Worm (Caenorhabditis elegans): ENCODE data around the gene npr-33.

The npr-33 gene

DNA sequence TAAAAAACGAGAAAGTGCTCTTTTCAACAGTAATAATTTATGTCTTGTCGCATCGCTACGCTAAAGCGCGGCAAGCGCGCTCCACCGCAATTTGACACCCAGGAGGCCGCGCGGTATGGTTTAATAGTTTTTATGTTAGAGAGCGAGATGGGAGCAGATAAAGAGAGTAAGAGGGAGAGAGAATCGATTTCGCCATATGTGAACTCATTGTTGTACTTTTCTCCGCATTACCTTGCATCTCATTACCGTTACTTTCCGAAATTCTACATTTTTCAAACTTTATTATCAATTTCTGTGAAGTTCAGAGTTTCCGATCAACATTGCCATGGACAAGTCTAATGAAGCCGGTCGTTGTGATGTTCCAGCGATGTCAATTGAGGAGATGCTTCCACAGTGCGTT lies 13.0 kb downstream of the npr-33 start, which contains the start of gene F31B9.3:
F31B9.3 (plus strand) TSS at position 301 of the 400 bp plus-strand sequence.
- TF ChIP-seq ces-1 (GFP tag; optimal IDR thresholded peaks at IDR 0.05) = no peak
- no peak for TF ChIP-seq nhr-41 (GFP tag; IDR thresholded peaks at IDR 0.05)
- TF ChIP-seq ztf-7 (tag; optimal IDR thresholded peaks at IDR 0.05) = no peak
- TF ChIP-seq dmd-6 (GFP tag; IDR thresholded peaks at IDR 0.05) = no peak
- TF ChIP-seq tag-97 (GFP tag; IDR thresholded peaks at IDR 0.05) = no peak
- no peak for TF ChIP-seq mdl-1 (tag; optimal IDR thresholded peaks at IDR 0.05)
- no peak for TF ChIP-seq saeg-2 (GFP tag; IDR thresholded peaks at IDR 0.05)
- no peak for TF ChIP-seq T26A8.4 (GFP tag; IDR thresholded peaks at IDR 0.05)
- no peak for TF ChIP-seq nhr-48 (tag; optimal IDR thresholded peaks at IDR 0.05)

DNA sequence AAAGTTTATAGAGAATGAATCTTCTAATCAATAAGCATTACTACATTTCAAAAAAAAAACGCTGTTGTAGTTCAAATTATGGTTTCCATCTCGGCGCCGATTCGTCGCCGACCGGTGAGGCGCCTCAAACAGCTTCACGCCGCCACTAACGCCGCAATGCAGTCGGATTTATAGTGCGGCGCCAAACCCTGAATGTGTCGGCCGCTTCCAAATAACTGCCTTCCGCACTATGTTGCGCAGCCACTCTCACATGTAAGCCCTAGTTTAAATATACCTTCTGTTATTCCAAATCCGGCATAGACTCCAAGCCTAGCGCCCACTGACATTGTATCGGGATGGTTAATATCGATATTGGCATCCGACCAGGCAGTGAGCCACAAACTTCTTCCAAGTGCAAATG lies 22.4 kb downstream of the npr-33 start:
- TF ChIP-seq nhr-28 (tag; optimal IDR thresholded peaks at IDR 0.05) (no peak), mep-1 (tag; optimal IDR thresholded peaks at IDR 0.05) (no peak), ces-1 (GFP tag; optimal IDR thresholded peaks at IDR 0.05) (no peak), ctbp-1 (GFP tag; IDR thresholded peaks at IDR 0.05) (no peak), nhr-41 (GFP tag; IDR thresholded peaks at IDR 0.05) (no peak), set-16 (GFP tag; IDR thresholded peaks at IDR 0.05) (0 out of 2 replicates have a peak, but pooled peaks have one; percentile 9)

DNA sequence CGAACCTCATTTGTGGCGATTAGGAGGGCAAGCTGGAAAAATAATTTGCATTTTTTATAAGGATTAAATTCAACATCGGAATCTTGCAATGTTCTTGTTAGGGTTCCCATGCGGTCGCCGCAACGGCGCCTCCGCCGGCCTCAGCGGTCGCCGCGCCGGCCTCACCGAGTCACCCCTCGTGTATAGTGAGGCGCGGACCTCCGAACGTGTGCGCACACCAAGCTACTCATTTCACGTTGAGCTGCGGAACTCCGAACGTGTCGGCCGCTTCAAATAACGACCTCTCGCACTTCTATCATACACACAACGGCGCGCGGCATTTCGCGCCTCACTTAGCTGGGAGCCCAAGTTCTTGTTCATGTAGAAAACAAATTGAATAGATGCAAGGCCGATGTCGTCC lies 27.4 kb downstream of the npr-33 start:
- no peak for TF ChIP-seq hmg-1.1 (GFP tag; IDR thresholded peaks at IDR 0.05)
- TF ChIP-seq daf-12 (tag; optimal IDR thresholded peaks at IDR 0.05) = no peak
- TF ChIP-seq R02D3.7 (tag; optimal IDR thresholded peaks at IDR 0.05) = no peak
- no peak for TF ChIP-seq gei-8 (GFP tag; optimal IDR thresholded peaks at IDR 0.05)
- no peak for TF ChIP-seq zip-11 (GFP tag; IDR thresholded peaks at IDR 0.05)
- TF ChIP-seq ceh-44 (GFP tag; IDR thresholded peaks at IDR 0.05) = no peak
- TF ChIP-seq snpc-1.2 (GFP tag; IDR thresholded peaks at IDR 0.05) = peak; percentile 29; the same call in 1 of the 2 replicates
- TF ChIP-seq Y48G9A.11 (GFP tag; IDR thresholded peaks at IDR 0.05) = no peak
- 0 out of 4 replicates have a peak, but pooled peaks of 1 of the 2 experiments have one; percentile 28 for TF ChIP-seq madf-5 (GFP tag; IDR thresholded peaks at IDR 0.05)
- TF ChIP-seq madf-9 (GFP tag; conservative IDR thresholded peaks at IDR 0.05) = no peak
- TF ChIP-seq zfp-3 (GFP tag; conservative IDR thresholded peaks at IDR 0.05) = no peak
- TF ChIP-seq nhr-25 (tag; optimal IDR thresholded peaks at IDR 0.05; ENCODE audit: borderline replicate concordance, insufficient read depth) = no peak
- TF ChIP-seq mxl-2 (GFP tag; conservative IDR thresholded peaks at IDR 0.05) = no peak
- TF ChIP-seq set-16 (GFP tag; IDR thresholded peaks at IDR 0.05) = peak; percentile 91
- no peak for TF ChIP-seq nhr-42 (GFP tag; IDR thresholded peaks at IDR 0.05)

DNA sequence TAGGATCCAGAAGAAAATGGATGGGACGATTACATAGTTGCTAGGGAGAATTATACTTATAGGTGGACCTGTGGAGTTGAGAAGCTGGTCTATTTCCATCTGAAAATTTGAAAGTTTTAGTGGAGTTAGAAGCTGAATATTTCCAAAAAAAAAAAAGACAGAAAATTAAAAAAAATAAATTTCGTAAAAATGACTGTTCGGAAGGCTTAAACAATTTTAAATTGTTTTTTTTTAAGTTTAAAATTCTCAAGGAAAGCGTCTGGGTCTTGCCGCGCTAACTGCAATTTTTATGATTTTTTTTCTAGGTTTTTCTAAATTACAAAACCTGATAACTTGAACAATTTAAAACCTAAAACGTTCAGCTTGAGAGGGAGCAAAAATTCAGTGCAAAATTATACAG lies 28.8 kb downstream of the npr-33 start, which contains the start of gene mrp-3:
mrp-3 (minus strand) TSS at position 101 of the 400 bp plus-strand sequence.
- no peak for TF ChIP-seq mxl-2 (GFP tag; conservative IDR thresholded peaks at IDR 0.05)
- TF ChIP-seq mxl-3 (GFP tag; optimal IDR thresholded peaks at IDR 0.05) = no peak
- TF ChIP-seq lin-15B (tag; optimal IDR thresholded peaks at IDR 0.05) = no peak
- no peak for TF ChIP-seq hif-1 (tag; optimal IDR thresholded peaks at IDR 0.05)
- no peak for TF ChIP-seq aly-2 (tag; optimal IDR thresholded peaks at IDR 0.05)
- TF ChIP-seq ceh-44 (GFP tag; IDR thresholded peaks at IDR 0.05) = no peak
- TF ChIP-seq nhr-76 (tag; optimal IDR thresholded peaks at IDR 0.05) = no peak
- TF ChIP-seq T26A8.4 (GFP tag; IDR thresholded peaks at IDR 0.05) = no peak
- no peak for TF ChIP-seq ces-1 (GFP tag; optimal IDR thresholded peaks at IDR 0.05)

DNA sequence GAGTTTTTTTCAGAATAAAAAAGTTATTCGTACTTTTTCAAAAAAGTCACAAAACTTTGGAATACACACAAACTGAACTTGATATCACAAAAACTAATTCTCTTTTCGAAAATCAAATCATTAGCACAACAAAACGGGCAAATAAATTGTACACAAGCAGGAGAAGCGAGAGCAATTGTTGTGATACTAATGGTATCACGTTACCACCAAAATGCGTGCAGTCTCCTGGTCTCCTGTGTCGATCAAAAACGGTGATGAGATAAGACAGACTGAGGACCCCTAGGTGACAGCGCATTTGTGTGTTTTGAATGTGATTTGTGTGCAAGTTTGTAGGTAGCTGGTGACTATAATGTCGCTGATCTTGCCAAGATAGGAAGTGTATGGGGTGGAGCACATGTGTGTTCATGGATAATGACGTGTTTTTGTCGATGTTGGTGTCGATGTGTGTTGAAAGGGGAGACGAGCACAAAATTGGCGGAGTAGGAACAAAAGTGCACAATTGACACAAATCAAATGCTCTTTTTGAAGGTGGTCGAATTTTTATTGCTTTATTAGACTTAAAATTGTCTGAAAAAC lies 29.4 kb downstream of the npr-33 start:
- TF ChIP-seq hlh-11 (tag; optimal IDR thresholded peaks at IDR 0.05) = peak; percentile 82
- TF ChIP-seq nhr-102 (tag; optimal IDR thresholded peaks at IDR 0.05) = peak; percentile 95
- peak; percentile 42; the same call in 1 of the 2 replicates for TF ChIP-seq tra-1 (GFP tag; IDR thresholded peaks at IDR 0.05)
- TF ChIP-seq unc-62 (GFP tag; optimal IDR thresholded peaks at IDR 0.05 in 1 of 2) = peak in 1 of 2 experiments; percentile 99
- TF ChIP-seq unc-62 (tag; optimal IDR thresholded peaks at IDR 0.05) = no peak
- TF ChIP-seq skn-1 (tag; optimal IDR thresholded peaks at IDR 0.05) = no peak
- peak; percentile 84 for TF ChIP-seq dmd-6 (GFP tag; IDR thresholded peaks at IDR 0.05)
- TF ChIP-seq nhr-48 (tag; optimal IDR thresholded peaks at IDR 0.05) = peak; percentile 45
- 0 out of 2 replicates have a peak, but pooled peaks have one; percentile 46 for TF ChIP-seq ceh-20 (GFP tag; IDR thresholded peaks at IDR 0.05)
- peak in 1 of 2 experiments; percentile 33 for TF ChIP-seq mdl-1 (tag; optimal IDR thresholded peaks at IDR 0.05)
- TF ChIP-seq set-16 (GFP tag; IDR thresholded peaks at IDR 0.05) = no peak
- TF ChIP-seq nhr-28 (tag; optimal IDR thresholded peaks at IDR 0.05) = peak; percentile 76
- TF ChIP-seq dmd-9 (GFP tag; IDR thresholded peaks at IDR 0.05) = no peak
- no peak for TF ChIP-seq daf-16 (GFP tag; optimal IDR thresholded peaks at IDR 0.05)
- peak; percentile 94 for TF ChIP-seq daf-16 (tag; optimal IDR thresholded peaks at IDR 0.05)
- peak; percentile 48 for TF ChIP-seq hlh-30 (tag; optimal IDR thresholded peaks at IDR 0.05; ENCODE audit: insufficient read depth)
